Fruit fly (Drosophila melanogaster): ENCODE data around the gene Kpc1.

Kpc1 gene

DNA sequence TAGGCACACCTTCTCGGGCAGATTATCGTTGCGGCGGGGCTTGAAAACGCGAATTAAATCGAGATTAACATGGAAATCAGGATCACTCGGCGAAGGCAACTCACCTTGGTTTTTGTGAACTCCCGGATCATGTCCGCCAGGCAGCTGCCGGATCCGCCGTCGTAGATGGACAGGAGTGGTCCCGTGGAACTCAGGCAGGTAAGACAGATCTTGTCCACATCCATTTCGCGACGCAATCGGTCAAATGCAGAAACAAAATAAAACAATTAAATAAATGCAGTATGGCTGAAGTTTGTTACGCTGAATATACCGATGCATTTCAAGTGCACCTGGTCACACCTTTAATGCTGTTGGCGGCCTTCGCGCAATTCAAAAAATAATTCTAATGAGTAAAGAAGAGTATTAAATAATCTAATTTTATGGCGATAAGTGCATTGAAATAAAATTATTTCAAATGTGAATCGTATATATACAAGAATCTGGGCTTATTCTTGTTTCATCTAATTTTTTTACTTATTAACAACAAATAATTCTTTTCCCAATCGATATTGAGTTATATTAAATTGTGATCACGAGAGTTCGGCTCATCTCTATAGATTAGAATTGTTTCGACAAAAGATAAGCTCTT lies 17.5 kb upstream of the Kpc1 start, which contains the start of the genes CG6654 and CG4210:
Gene CG6654, minus strand, starts transcription at position 297 of the 628 bp plus-strand sequence.
Gene CG4210, plus strand, starts transcription at position 613 of the 628 bp plus-strand sequence.
- TF ChIP-seq Ets98B (GFP tag; IDR thresholded peaks at IDR 0.05) (no peak), CG14655 (GFP tag; optimal IDR thresholded peaks at IDR 0.05) (no peak), CG17806 (tag; optimal IDR thresholded peaks at IDR 0.05) (no peak), CG32121 (GFP tag; IDR thresholded peaks at IDR 0.05) (no peak), gl (tag; optimal IDR thresholded peaks at IDR 0.05) (no peak), Snoo (tag; optimal IDR thresholded peaks at IDR 0.05) (no peak), EcR (GFP tag; optimal IDR thresholded peaks at IDR 0.05) (no peak), CG8301 (tag; optimal IDR thresholded peaks at IDR 0.05) (no peak), Pif1B (GFP tag; optimal IDR thresholded peaks at IDR 0.05) (no peak), CG4496 (GFP tag; IDR thresholded peaks at IDR 0.05) (no peak), CG8159 (tag; optimal IDR thresholded peaks at IDR 0.05) (no peak), CG15710 (tag; optimal IDR thresholded peaks at IDR 0.05) (no peak), CG12605 (GFP tag; IDR thresholded peaks at IDR 0.05) (no peak)

DNA sequence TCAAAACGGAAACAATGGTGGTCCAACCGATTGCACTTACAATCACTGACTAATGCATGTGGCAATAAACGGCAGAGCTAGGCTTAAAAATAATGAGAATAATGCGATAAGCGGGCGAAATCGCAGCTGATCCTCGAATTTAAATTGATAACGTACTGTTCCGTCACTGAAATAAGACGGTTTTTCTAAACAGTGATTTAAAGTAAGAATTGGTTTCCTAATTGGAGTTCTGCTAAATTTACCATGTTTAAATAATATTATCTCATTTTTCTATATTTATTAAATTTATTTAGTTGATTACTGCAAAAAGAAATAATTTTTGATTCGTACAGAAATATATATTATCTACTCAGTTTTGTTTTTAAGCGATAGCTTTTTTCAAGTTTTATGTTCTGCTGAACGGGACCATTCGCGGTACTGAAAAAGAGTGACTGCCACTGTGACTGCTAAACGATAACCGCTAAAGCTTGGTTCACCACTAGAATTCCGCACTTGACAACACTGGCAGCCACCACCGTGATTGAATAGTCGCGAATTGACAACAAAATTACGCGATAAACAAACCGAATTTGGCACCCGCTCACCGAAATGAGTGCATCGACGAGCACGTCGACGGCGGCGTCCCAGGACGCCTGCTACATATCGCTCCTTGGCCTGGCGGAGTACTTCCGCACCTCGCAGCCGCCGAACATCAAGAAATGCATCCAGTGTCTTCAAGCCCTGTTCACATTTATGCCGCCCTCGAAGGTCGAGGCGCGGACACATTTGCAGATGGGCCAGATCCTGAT lies 12.9 kb upstream of the Kpc1 start, which contains the start of the genes Spn88Eb and Mau2:
Gene Spn88Eb, minus strand, starts transcription at position 51 of the 788 bp plus-strand sequence.
Gene Mau2, plus strand, starts transcription at position 493 of the 788 bp plus-strand sequence.
- TF ChIP-seq fd96Ca (GFP tag; IDR thresholded peaks at IDR 0.05) (peak; percentile 68; the same call in 2 of the 3 replicates), CG13204 (GFP tag; optimal IDR thresholded peaks at IDR 0.05) (no peak), CG4496 (GFP tag; IDR thresholded peaks at IDR 0.05) (peak; percentile 71), Ets98B (GFP tag; IDR thresholded peaks at IDR 0.05) (peak; percentile 68), Snoo (tag; optimal IDR thresholded peaks at IDR 0.05) (peak; percentile 34), CG8159 (tag; optimal IDR thresholded peaks at IDR 0.05) (no peak), rn (GFP tag; IDR thresholded peaks at IDR 0.05) (peak; percentile 32; the same call in 1 of the 2 replicates), CG32121 (GFP tag; IDR thresholded peaks at IDR 0.05) (0 out of 2 replicates have a peak, but pooled peaks have one; percentile 24), CG15710 (tag; optimal IDR thresholded peaks at IDR 0.05) (peak; percentile 32)

- TF ChIP-seq Pif1B (GFP tag; optimal IDR thresholded peaks at IDR 0.05) = no peak
- TF ChIP-seq CG13204 (GFP tag; optimal IDR thresholded peaks at IDR 0.05) = no peak
- TF ChIP-seq rn (GFP tag; IDR thresholded peaks at IDR 0.05) = no peak
- TF ChIP-seq EcR (GFP tag; optimal IDR thresholded peaks at IDR 0.05) = peak; percentile 20
- TF ChIP-seq Ets98B (GFP tag; IDR thresholded peaks at IDR 0.05) = peak; percentile 40; the same call in 1 of the 2 replicates
These were observed 10.3 kb upstream of the Kpc1 start, which contains the start of gene Spn88Ea for dm6 chr3R:15206273-15206672. TSS of gene Spn88Ea (minus strand) at chr3R:15206447.

dm6 chr3R:15205223-15205622 lies 9.2 kb upstream of the Kpc1 start:
- no peak for TF ChIP-seq CG17806 (tag; optimal IDR thresholded peaks at IDR 0.05)
- TF ChIP-seq Pif1B (GFP tag; optimal IDR thresholded peaks at IDR 0.05) = no peak
- no peak for TF ChIP-seq CG9948 (tag; optimal IDR thresholded peaks at IDR 0.05)
- peak; percentile 28; the same call in 1 of the 3 replicates for TF ChIP-seq CG4496 (GFP tag; IDR thresholded peaks at IDR 0.05)

DNA sequence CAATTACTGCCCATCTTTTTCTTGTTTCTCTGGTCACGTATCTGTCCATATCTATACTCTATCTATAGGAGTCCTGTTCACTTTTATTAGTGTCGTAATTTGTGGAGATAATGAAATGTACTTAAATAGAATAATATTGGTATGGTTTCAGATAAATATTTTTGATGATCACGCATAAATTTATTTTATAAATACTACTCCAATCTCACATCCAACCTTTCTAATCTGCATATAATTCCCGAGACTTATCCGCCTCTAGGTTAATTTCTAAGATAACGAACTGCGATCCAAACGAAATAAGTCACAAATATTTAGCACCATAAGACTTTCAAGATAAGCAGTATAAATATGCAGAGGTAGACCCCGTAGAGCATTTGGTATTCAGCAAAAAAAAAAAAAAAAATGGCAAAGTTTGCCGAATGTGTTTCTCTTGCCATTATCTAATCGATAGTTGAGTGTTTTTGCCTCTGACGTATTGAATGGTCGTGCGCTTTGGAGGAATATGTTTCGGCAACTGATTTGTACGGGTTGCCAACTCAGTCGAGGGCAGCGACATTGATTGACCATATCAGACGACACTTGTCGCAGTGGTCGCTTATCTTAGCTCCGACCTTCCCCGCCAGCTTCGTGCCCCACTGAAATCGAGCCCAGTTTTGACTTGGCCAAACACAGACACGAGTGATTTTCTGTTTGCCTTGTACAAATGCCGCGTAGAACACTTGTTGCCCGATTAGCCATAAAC lies 2.2 kb upstream of the Kpc1 start:
- TF ChIP-seq CG8301 (tag; optimal IDR thresholded peaks at IDR 0.05) (no peak), CG17806 (tag; optimal IDR thresholded peaks at IDR 0.05) (no peak), EcR (GFP tag; optimal IDR thresholded peaks at IDR 0.05) (peak; percentile 52), Pif1A (GFP tag; optimal IDR thresholded peaks at IDR 0.05) (no peak), CG8159 (tag; optimal IDR thresholded peaks at IDR 0.05) (no peak), CG12605 (GFP tag; IDR thresholded peaks at IDR 0.05) (no peak)

DNA sequence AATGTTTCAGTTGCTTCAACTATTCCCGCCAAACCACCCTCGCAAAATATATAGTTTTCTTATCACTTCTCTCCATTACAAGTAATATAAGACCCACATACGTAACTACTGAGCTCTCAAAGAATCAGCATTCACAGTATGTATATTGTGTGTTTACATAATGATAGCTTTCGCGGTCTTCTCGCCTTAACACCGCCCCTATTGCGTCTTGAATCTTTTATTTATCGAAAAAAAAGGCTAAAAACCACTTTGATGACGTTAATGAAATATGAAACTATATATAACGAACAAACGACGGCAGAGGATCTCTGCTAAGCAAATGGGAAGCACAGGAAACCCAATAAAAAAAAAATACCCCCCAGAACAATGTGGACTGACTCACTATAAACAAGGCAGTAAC lies 1.4 kb upstream of the Kpc1 start:
- TF ChIP-seq gl (tag; optimal IDR thresholded peaks at IDR 0.05) (peak; percentile 6), D1 (tag; optimal IDR thresholded peaks at IDR 0.05) (no peak), CG8301 (tag; optimal IDR thresholded peaks at IDR 0.05) (no peak), CG13204 (GFP tag; optimal IDR thresholded peaks at IDR 0.05) (no peak)

DNA sequence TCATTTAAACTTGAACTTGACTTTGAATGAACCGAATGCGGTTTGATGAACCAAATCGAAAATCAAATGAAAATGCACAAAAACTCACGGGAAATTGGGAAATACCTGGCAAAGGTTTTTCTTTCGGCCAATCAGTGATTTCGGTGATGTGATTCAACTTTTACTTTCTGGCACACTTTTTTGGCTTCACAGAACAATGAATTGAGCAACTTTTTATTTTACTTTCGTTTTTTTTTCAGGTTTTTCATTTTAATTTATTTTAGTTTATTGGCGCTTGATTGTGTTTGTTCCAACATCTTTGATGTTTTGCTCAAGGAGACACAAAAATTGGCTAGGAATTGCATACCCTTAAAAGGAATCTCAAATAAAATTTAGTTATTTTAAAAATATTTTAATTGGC lies 14.5 kb downstream of the Kpc1 start, which contains the start of gene Mf:
Gene Mf, minus strand, starts transcription at position 44 of the 400 bp plus-strand sequence.
- no peak for TF ChIP-seq CG34367 (tag; optimal IDR thresholded peaks at IDR 0.05)
- no peak for TF ChIP-seq CG15710 (tag; optimal IDR thresholded peaks at IDR 0.05)
- no peak for TF ChIP-seq CG10348 (GFP tag; IDR thresholded peaks at IDR 0.05)
- no peak for TF ChIP-seq EcR (GFP tag; optimal IDR thresholded peaks at IDR 0.05)
- TF ChIP-seq D1 (tag; optimal IDR thresholded peaks at IDR 0.05) = no peak
- no peak for TF ChIP-seq rn (GFP tag; IDR thresholded peaks at IDR 0.05)
- no peak for TF ChIP-seq fd96Ca (GFP tag; IDR thresholded peaks at IDR 0.05)
- TF ChIP-seq CG4496 (GFP tag; IDR thresholded peaks at IDR 0.05) = no peak
- no peak for TF ChIP-seq Pif1A (GFP tag; optimal IDR thresholded peaks at IDR 0.05)
- no peak for TF ChIP-seq Pif1B (GFP tag; optimal IDR thresholded peaks at IDR 0.05)
- no peak for TF ChIP-seq CG17806 (tag; optimal IDR thresholded peaks at IDR 0.05)
- no peak for TF ChIP-seq CG13204 (GFP tag; optimal IDR thresholded peaks at IDR 0.05)
- TF ChIP-seq CG12605 (GFP tag; IDR thresholded peaks at IDR 0.05) = no peak
- no peak for TF ChIP-seq gl (tag; optimal IDR thresholded peaks at IDR 0.05)
- TF ChIP-seq CG8159 (tag; optimal IDR thresholded peaks at IDR 0.05) = no peak
- no peak for TF ChIP-seq Snoo (tag; optimal IDR thresholded peaks at IDR 0.05)
- TF ChIP-seq CG8301 (tag; optimal IDR thresholded peaks at IDR 0.05) = no peak

Measured in whole organism, pupa.